Fruit fly (Drosophila melanogaster) whole organism, prepupa: ENCODE data around the gene CG16957.

ENCODE experiments used
- CG10631 ChIP-seq: fragments of 200-800 bp; sonication (Bioruptor generic); optimal IDR thresholded peaks from 2 replicates; lab custom pipeline; 2016; ENCODE audit warnings: missing biosample characterization, missing genetic modification characterization
- CG15336 ChIP-seq: fragments of 200-800 bp; sonication (Bioruptor generic); IDR thresholded peaks from 2 replicates; pipeline ENCODE4 v1.3.6; 2022; ENCODE audit warnings: missing biosample characterization, missing genetic modification characterization
- CG1621 ChIP-seq: fragments of 200-800 bp; sonication (Bioruptor generic); optimal IDR thresholded peaks from 3 replicates; lab custom pipeline; 2018; ENCODE audit warnings: missing biosample characterization, mild to moderate bottlenecking, missing genetic modification characterization
- CG16779 ChIP-seq: fragments of 200-800 bp; sonication (Bioruptor generic); optimal IDR thresholded peaks from 3 replicates; lab custom pipeline; 2017; ENCODE audit warnings: missing biosample characterization, mild to moderate bottlenecking, missing genetic modification characterization
- CG3032 ChIP-seq: fragments of 200-800 bp; optimal IDR thresholded peaks from 2 replicates; lab custom pipeline; 2019; ENCODE audit warnings: missing biosample characterization, mild to moderate bottlenecking, missing genetic modification characterization, moderate library complexity
- CG3919 ChIP-seq: fragments of 200-800 bp; sonication (Bioruptor generic); optimal IDR thresholded peaks from 3 replicates; lab custom pipeline; 2016; ENCODE audit warnings: missing biosample characterization, missing genetic modification characterization
- CG4318 ChIP-seq: fragments of 200-800 bp; sonication (Bioruptor generic); optimal IDR thresholded peaks from 3 replicates; lab custom pipeline; 2017; ENCODE audit warnings: missing biosample characterization, mild to moderate bottlenecking, missing genetic modification characterization
- CG6163 ChIP-seq: fragments of 200-800 bp; sonication (Bioruptor generic); IDR thresholded peaks from 3 replicates; pipeline ENCODE4 v1.3.6; 2022; ENCODE audit warnings: missing biosample characterization, missing genetic modification characterization
- CG6276 ChIP-seq: fragments of 200-800 bp; sonication (Bioruptor generic); optimal IDR thresholded peaks from 2 replicates; lab custom pipeline; 2017; ENCODE audit warnings: missing biosample characterization, mild to moderate bottlenecking, missing genetic modification characterization
- CG6792 ChIP-seq: fragments of 200-800 bp; sonication (Bioruptor generic); optimal IDR thresholded peaks from 3 replicates; lab custom pipeline; 2016; ENCODE audit warnings: missing biosample characterization, missing genetic modification characterization
- CG6808 ChIP-seq: fragments of 200-800 bp; sonication (Bioruptor generic); optimal IDR thresholded peaks from 3 replicates; lab custom pipeline; 2017; ENCODE audit warnings: missing biosample characterization, missing genetic modification characterization, mild to moderate bottlenecking, moderate library complexity, missing genetic modification reagents
- CG6854 ChIP-seq: fragments of 200-800 bp; sonication (Bioruptor generic); optimal IDR thresholded peaks from 2 replicates; lab custom pipeline; 2017; ENCODE audit warnings: missing biosample characterization, mild to moderate bottlenecking, missing genetic modification characterization
- CG7368 ChIP-seq: fragments of 200-800 bp; sonication (Bioruptor generic); optimal IDR thresholded peaks from 3 replicates; lab custom pipeline; 2016; ENCODE audit warnings: missing biosample characterization, missing genetic modification characterization
- CG8119 ChIP-seq: fragments of 200-800 bp; sonication (Bioruptor generic); IDR thresholded peaks from 3 replicates; pipeline ENCODE4 v1.3.6; 2022; ENCODE audit warnings: missing biosample characterization, missing genetic modification characterization
- CG8319 ChIP-seq: fragments of 200-800 bp; sonication (Bioruptor generic); optimal IDR thresholded peaks from 3 replicates; lab custom pipeline; 2016; ENCODE audit warnings: missing biosample characterization, missing genetic modification characterization
- CG9139 ChIP-seq: fragments of 200-800 bp; sonication (Bioruptor generic); optimal IDR thresholded peaks from 3 replicates; lab custom pipeline; 2017; ENCODE audit warnings: missing biosample characterization, mild to moderate bottlenecking, missing genetic modification characterization
- Eip78C ChIP-seq: fragments of 200-800 bp; sonication (Bioruptor generic); peaks from one replicate; lab custom pipeline; 2016; ENCODE audit warnings: missing biosample characterization, missing genetic modification characterization
- Ets21C ChIP-seq: fragments of 200-800 bp; sonication (Bioruptor generic); optimal IDR thresholded peaks from 3 replicates; lab custom pipeline; 2016; ENCODE audit warnings: missing biosample characterization, missing genetic modification characterization
- Lpt ChIP-seq: fragments of 200-800 bp; sonication (Bioruptor generic); optimal IDR thresholded peaks from 3 replicates; lab custom pipeline; 2016; ENCODE audit warnings: missing biosample characterization, missing genetic modification characterization
- OdsH ChIP-seq: fragments of 200-800 bp; sonication (Bioruptor generic); optimal IDR thresholded peaks from 3 replicates; lab custom pipeline; 2016; ENCODE audit warnings: missing biosample characterization, missing genetic modification characterization
- Sox14 ChIP-seq: fragments of 200-800 bp; sonication (Bioruptor generic); optimal IDR thresholded peaks from 3 replicates; lab custom pipeline; 2016; ENCODE audit warnings: missing biosample characterization, missing genetic modification characterization
- acj6 ChIP-seq: fragments of 200-800 bp; sonication (Bioruptor generic); optimal IDR thresholded peaks from 3 replicates; lab custom pipeline; 2016; ENCODE audit warnings: missing biosample characterization, missing genetic modification characterization
- cyc ChIP-seq: fragments of 200-800 bp; sonication (Bioruptor generic); optimal IDR thresholded peaks from 3 replicates; lab custom pipeline; 2016; ENCODE audit warnings: missing biosample characterization, missing genetic modification characterization
- esn ChIP-seq: fragments of 200-800 bp; sonication (Bioruptor generic); optimal IDR thresholded peaks from 2 replicates; lab custom pipeline; 2016; ENCODE audit warnings: missing biosample characterization, mild to moderate bottlenecking, missing genetic modification characterization, moderate library complexity
- fkh ChIP-seq: fragments of 200-800 bp; sonication (Bioruptor generic); optimal IDR thresholded peaks from 3 replicates; lab custom pipeline; 2017; ENCODE audit warnings: missing biosample characterization, mild to moderate bottlenecking, missing genetic modification characterization, moderate library complexity
- salr ChIP-seq, 2 experiments: fragments of 200-800 bp; sonication (Bioruptor generic); optimal IDR thresholded peaks; 3 replicates each; lab custom pipeline; 2016 to 2018; ENCODE audit warnings: missing biosample characterization in 2 of 2, missing genetic modification characterization in 2 of 2, mild to moderate bottlenecking in 1 of 2
- spab ChIP-seq: fragments of 200-800 bp; sonication (Bioruptor generic); optimal IDR thresholded peaks from 2 replicates; lab custom pipeline; 2017; ENCODE audit warnings: missing biosample characterization, mild to moderate bottlenecking, missing genetic modification characterization, missing genetic modification reagents
- ss ChIP-seq, 2 experiments: fragments of 200-800 bp; sonication (Bioruptor generic); optimal IDR thresholded peaks; 2 replicates in 1 of 2; 3 replicates in 1 of 2; lab custom pipeline; 2017 to 2018; ENCODE audit warnings: mild to moderate bottlenecking in 2 of 2, missing biosample characterization in 2 of 2, missing genetic modification characterization in 2 of 2, moderate library complexity in 1 of 2
- svp ChIP-seq: fragments of 200-800 bp; sonication (Bioruptor generic); peaks from one replicate; lab custom pipeline; 2016; ENCODE audit warnings: missing biosample characterization, missing genetic modification characterization
- vri ChIP-seq: fragments of 200-800 bp; sonication (Bioruptor generic); optimal IDR thresholded peaks from 3 replicates; lab custom pipeline; 2016; ENCODE audit warnings: missing biosample characterization, mild to moderate bottlenecking, missing genetic modification characterization

Gene CG16957

DNA sequence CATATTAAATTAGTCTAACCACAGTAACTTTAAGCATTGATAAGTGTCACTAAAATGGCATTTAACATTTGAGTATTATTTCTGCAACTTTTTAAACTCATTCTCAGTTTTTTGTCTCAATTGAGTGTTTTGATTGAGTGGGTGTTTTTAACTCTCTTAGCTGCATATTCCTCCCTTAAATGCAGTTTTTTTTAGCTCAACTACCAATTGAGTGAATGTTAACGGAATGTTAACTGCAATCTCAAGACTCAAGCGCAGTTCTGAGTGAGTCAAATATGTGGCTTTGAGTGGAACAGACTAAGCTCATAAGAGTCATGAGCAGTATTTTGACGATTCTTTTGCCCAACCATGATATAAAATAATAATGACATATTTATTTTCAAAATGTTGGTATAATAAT lies 33.0 kb downstream of the CG16957 start:
- no peak for TF ChIP-seq acj6 (GFP tag; lab: Kevin White, UChicago)
- no peak for TF ChIP-seq Ets21C (GFP tag; lab: Kevin White, UChicago)
- no peak for TF ChIP-seq Sox14
- TF ChIP-seq spab (GFP tag; lab: Kevin White, UChicago), result no peak
- no peak for TF ChIP-seq CG9139 (GFP tag; lab: Kevin White, UChicago)

dm6 chr2L:13361465-13361864 lies 34.5 kb downstream of the CG16957 start, which contains the start of gene CG9377:
Gene CG9377 (minus strand): TSS chr2L:13361565.
- TF ChIP-seq CG16779, result no peak
- no peak for TF ChIP-seq Eip78C (GFP tag; lab: Kevin White, UChicago)

dm6 chr2L:13354580-13355347 lies 41.2 kb downstream of the CG16957 start, which contains the start of gene CG9395:
Gene CG9395 (minus strand): TSS chr2L:13355073.
- no peak for TF ChIP-seq CG10631
- TF ChIP-seq CG6792 (GFP tag; lab: Kevin White, UChicago), result no peak
- TF ChIP-seq CG6808, result no peak
- no peak for TF ChIP-seq OdsH (GFP tag; lab: Kevin White, UChicago)
- no peak for TF ChIP-seq salr (GFP tag; optimal IDR thresholded peaks at IDR 0.05; lab: Kevin White, UChicago)
- TF ChIP-seq CG8119 (GFP tag; lab: Robert Waterston, UW), result no peak

- no peak for TF ChIP-seq Ets21C (GFP tag; lab: Kevin White, UChicago)
- TF ChIP-seq Eip78C (GFP tag; lab: Kevin White, UChicago), result peak; percentile 73
These were observed 46.6 kb downstream of the CG16957 start for dm6 chr2L:13349237-13349902.

DNA sequence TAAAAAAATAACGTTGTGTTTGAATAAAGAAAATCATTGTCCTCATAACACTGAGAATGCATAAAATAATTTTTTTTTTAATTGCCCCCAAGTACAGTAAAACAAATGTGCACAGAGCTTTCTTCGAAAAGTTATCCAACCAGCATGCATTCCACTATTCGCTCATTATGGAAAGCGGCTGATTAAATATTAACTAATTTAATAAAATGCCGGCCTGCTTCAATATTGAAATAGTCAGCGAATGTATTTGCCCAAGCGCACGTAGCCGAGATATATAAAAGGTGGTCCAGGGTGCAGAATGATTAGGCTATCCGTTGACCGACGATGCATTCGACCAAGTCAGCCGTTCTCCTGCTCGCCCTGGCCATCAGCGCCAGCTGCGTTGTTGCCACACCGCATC lies 48.5 kb downstream of the CG16957 start, which contains the start of gene CG16826:
CG16826 (plus strand) TSS at position 301 of the 400 bp plus-strand sequence.
- TF ChIP-seq CG7368 (no peak), CG6163 (GFP tag; lab: Robert Waterston, UW) (no peak), CG8319 (no peak), CG6854 (GFP tag; lab: Kevin White, UChicago) (no peak), vri (no peak), OdsH (GFP tag; lab: Kevin White, UChicago) (no peak), CG4318 (GFP tag; lab: Kevin White, UChicago) (no peak), ss (GFP tag; optimal IDR thresholded peaks at IDR 0.05; lab: Kevin White, UChicago) (no peak), Lpt (GFP tag; lab: Kevin White, UChicago) (no peak), CG15336 (GFP tag; lab: Robert Waterston, UW) (no peak), CG3032 (no peak), svp (GFP tag; lab: Kevin White, UChicago) (no peak), CG3919 (GFP tag; lab: Kevin White, UChicago) (no peak), CG6808 (no peak), esn (GFP tag; lab: Kevin White, UChicago) (no peak), CG6276 (no peak), fkh (GFP tag; lab: Kevin White, UChicago) (no peak), CG1621 (tag; lab: Kevin White, UChicago) (no peak), cyc (GFP tag; lab: Kevin White, UChicago) (no peak)
